Fruit fly (Drosophila melanogaster) whole organism, embryonic: ENCODE results near the gene CG7781.

ENCODE experiments used
- Atf-2 ChIP-seq: fragments of 200-800 bp; sonication (Bioruptor generic); optimal IDR thresholded peaks from 2 replicates; lab custom pipeline; 2016; ENCODE audit warnings: missing biosample characterization, missing genetic modification characterization
- CG10267 ChIP-seq: fragments of 200-800 bp; sonication (Bioruptor generic); optimal IDR thresholded peaks from 2 replicates; lab custom pipeline; 2018; ENCODE audit warnings: missing biosample characterization, mild to moderate bottlenecking, missing genetic modification characterization, moderate library complexity
- CG10431 ChIP-seq: fragments of 200-800 bp; sonication (Bioruptor generic); optimal IDR thresholded peaks from 3 replicates; lab custom pipeline; 2018; ENCODE audit warnings: missing biosample characterization, mild to moderate bottlenecking, missing genetic modification characterization
- CG11093 ChIP-seq: fragments of 200-800 bp; sonication (Bioruptor generic); IDR thresholded peaks from 3 replicates; pipeline ENCODE4 v1.3.6; 2022; ENCODE audit warnings: missing biosample characterization, missing genetic modification characterization
- CG11456 ChIP-seq: fragments of 200-800 bp; sonication (Bioruptor generic); IDR thresholded peaks from 3 replicates; pipeline ENCODE4 v1.3.6; 2022; ENCODE audit warnings: missing biosample characterization, missing genetic modification characterization
- CG12071 ChIP-seq: fragments of 200-800 bp; sonication (Bioruptor generic); optimal IDR thresholded peaks from 3 replicates; lab custom pipeline; 2018; ENCODE audit warnings: missing biosample characterization, mild to moderate bottlenecking, missing genetic modification characterization
- CG12155 ChIP-seq: fragments of 200-800 bp; sonication (Bioruptor generic); optimal IDR thresholded peaks from 3 replicates; lab custom pipeline; 2016; ENCODE audit warnings: missing biosample characterization, missing genetic modification characterization
- CG13775 ChIP-seq: fragments of 200-800 bp; sonication (Bioruptor generic); optimal IDR thresholded peaks from 3 replicates; lab custom pipeline; 2017; ENCODE audit warnings: missing biosample characterization, mild to moderate bottlenecking, missing genetic modification characterization
- CG14014 ChIP-seq: fragments of 200-800 bp; sonication (Bioruptor generic); IDR thresholded peaks from 2 replicates; pipeline ENCODE4 v1.3.6; 2022; ENCODE audit warnings: missing biosample characterization, missing genetic modification characterization
- CG14860 ChIP-seq: fragments of 200-800 bp; sonication (Bioruptor generic); IDR thresholded peaks from 3 replicates; pipeline ENCODE4 v1.3.6; 2022; ENCODE audit warnings: missing biosample characterization, missing genetic modification characterization; ENCODE audit not compliant: partially characterized antibody
- CG14965 ChIP-seq: fragments of 200-800 bp; sonication (Bioruptor generic); optimal IDR thresholded peaks from 2 replicates; lab custom pipeline; 2016; ENCODE audit warnings: missing biosample characterization, missing genetic modification characterization, borderline replicate concordance
- CG17568 ChIP-seq: fragments of 200-800 bp; sonication (Bioruptor generic); optimal IDR thresholded peaks from 2 replicates; lab custom pipeline; 2018; ENCODE audit warnings: missing biosample characterization, mild to moderate bottlenecking, missing genetic modification characterization, moderate library complexity
- CG18476 ChIP-seq: fragments of 200-800 bp; sonication (Bioruptor generic); optimal IDR thresholded peaks from 2 replicates; lab custom pipeline; 2016; ENCODE audit warnings: missing biosample characterization, mild to moderate bottlenecking, missing genetic modification characterization
- CG18619 ChIP-seq: fragments of 200-800 bp; sonication (Bioruptor generic); optimal IDR thresholded peaks from 3 replicates; lab custom pipeline; 2017; ENCODE audit warnings: missing biosample characterization, mild to moderate bottlenecking, missing genetic modification characterization
- CG2712 ChIP-seq: fragments of 200-800 bp; optimal IDR thresholded peaks from 3 replicates; lab custom pipeline; 2019; ENCODE audit warnings: missing biosample characterization, mild to moderate bottlenecking, missing genetic modification characterization, moderate library complexity
- CG34224 ChIP-seq: fragments of 200-800 bp; sonication (Bioruptor generic); IDR thresholded peaks from 3 replicates; pipeline ENCODE4 v1.3.6; 2022; ENCODE audit warnings: missing biosample characterization, missing genetic modification characterization; ENCODE audit not compliant: partially characterized antibody
- CG5245 ChIP-seq: fragments of 200-800 bp; sonication (Bioruptor generic); optimal IDR thresholded peaks from 3 replicates; lab custom pipeline; 2016; ENCODE audit warnings: missing biosample characterization, missing genetic modification characterization
- CG7745 ChIP-seq: fragments of 200-800 bp; sonication (Bioruptor generic); optimal IDR thresholded peaks from 2 replicates; lab custom pipeline; 2018; ENCODE audit warnings: missing biosample characterization, mild to moderate bottlenecking, missing genetic modification characterization, moderate library complexity
- CG7963 ChIP-seq: fragments of 200-800 bp; sonication (Bioruptor generic); IDR thresholded peaks from 3 replicates; pipeline ENCODE4 v1.3.6; 2022; ENCODE audit warnings: missing biosample characterization, missing genetic modification characterization; ENCODE audit not compliant: partially characterized antibody
- CG8281 ChIP-seq: fragments of 200-800 bp; sonication (Bioruptor generic); optimal IDR thresholded peaks from 2 replicates; lab custom pipeline; 2018; ENCODE audit warnings: missing biosample characterization, mild to moderate bottlenecking, missing genetic modification characterization, moderate library complexity
- Chrac-16 ChIP-seq: fragments of 200-800 bp; sonication (Bioruptor generic); optimal IDR thresholded peaks from 3 replicates; lab custom pipeline; 2016; ENCODE audit warnings: missing biosample characterization, missing genetic modification characterization
- Deaf1 ChIP-seq: fragments of 200-800 bp; optimal IDR thresholded peaks from 3 replicates; lab custom pipeline; 2019; ENCODE audit warnings: missing biosample characterization, mild to moderate bottlenecking, missing genetic modification characterization, moderate library complexity
- Dip2 ChIP-seq: fragments of 200-800 bp; sonication (Bioruptor generic); IDR thresholded peaks from 2 replicates; pipeline ENCODE4 v1.3.6; 2022; ENCODE audit warnings: missing biosample characterization, missing genetic modification characterization
- Ets65A ChIP-seq: fragments of 200-800 bp; sonication (Bioruptor generic); peaks from one replicate; lab custom pipeline; 2016; ENCODE audit warnings: missing biosample characterization, missing genetic modification characterization
- HHEX ChIP-seq: fragments of 200-800 bp; sonication (Bioruptor generic); optimal IDR thresholded peaks from 3 replicates; lab custom pipeline; 2017; ENCODE audit warnings: missing biosample characterization, mild to moderate bottlenecking, missing genetic modification characterization, missing genetic modification reagents
- HLH3B ChIP-seq: fragments of 200-800 bp; sonication (Bioruptor generic); IDR thresholded peaks from 2 replicates; pipeline ENCODE4 v1.3.6; 2022; ENCODE audit warnings: missing biosample characterization, missing genetic modification characterization
- HLH4C ChIP-seq: fragments of 200-800 bp; sonication (Bioruptor generic); IDR thresholded peaks from 3 replicates; pipeline ENCODE4 v1.3.6; 2022; ENCODE audit warnings: missing biosample characterization, missing genetic modification characterization; ENCODE audit not compliant: partially characterized antibody
- NC2α ChIP-seq: fragments of 200-800 bp; sonication (Bioruptor generic); optimal IDR thresholded peaks from 2 replicates; lab custom pipeline; 2016; ENCODE audit warnings: missing biosample characterization, missing genetic modification characterization
- Usf ChIP-seq: fragments of 200-800 bp; sonication (Bioruptor generic); optimal IDR thresholded peaks from 2 replicates; lab custom pipeline; 2017; ENCODE audit warnings: missing genotype, missing biosample characterization, missing genetic modification characterization
- Vsx1 ChIP-seq: fragments of 200-800 bp; sonication (Bioruptor generic); optimal IDR thresholded peaks from 2 replicates; lab custom pipeline; 2017; ENCODE audit warnings: missing biosample characterization, mild to moderate bottlenecking, missing genetic modification characterization, missing genetic modification reagents
- ac ChIP-seq: fragments of 200-800 bp; sonication (Bioruptor generic); optimal IDR thresholded peaks from 3 replicates; lab custom pipeline; 2017; ENCODE audit warnings: missing biosample characterization, mild to moderate bottlenecking, missing genetic modification characterization
- cato ChIP-seq: fragments of 200-800 bp; sonication (Bioruptor generic); optimal IDR thresholded peaks from 2 replicates; lab custom pipeline; 2016; ENCODE audit warnings: missing biosample characterization, missing genetic modification characterization, borderline replicate concordance
- fu2 ChIP-seq: fragments of 200-800 bp; sonication (Bioruptor generic); optimal IDR thresholded peaks from 2 replicates; lab custom pipeline; 2016; ENCODE audit warnings: missing biosample characterization, missing genetic modification characterization
- h ChIP-seq: fragments of >200 bp; optimal IDR thresholded peaks from 2 replicates; lab custom pipeline; 2017
- hkb ChIP-seq, 2 experiments: fragments of 200-800 bp in 1 of 2; fragments of >200 bp in 1 of 2; sonication (Bioruptor generic) in 1 of 2; IDR thresholded peaks in 1 of 2; optimal IDR thresholded peaks in 1 of 2; 2 replicates each; pipeline versions ENCODE4 v1.3.6 to Lab custom; 2017 to 2022; ENCODE audit warnings: missing biosample characterization in 1 of 2, missing genetic modification characterization in 1 of 2
- kay ChIP-seq: fragments of 200-800 bp; sonication (Bioruptor generic); optimal IDR thresholded peaks from 2 replicates; lab custom pipeline; 2016; ENCODE audit warnings: missing biosample characterization, missing genetic modification characterization
- lov ChIP-seq, 2 experiments: fragments of 200-800 bp in 1 of 2; fragments of >200 bp in 1 of 2; sonication (Bioruptor generic) in 1 of 2; IDR thresholded peaks in 1 of 2; optimal IDR thresholded peaks in 1 of 2; 2 replicates in 1 of 2; 3 replicates in 1 of 2; pipeline versions ENCODE4 v1.3.6 to Lab custom; 2017 to 2022; ENCODE audit warnings: missing biosample characterization in 1 of 2, missing genetic modification characterization in 1 of 2
- mam ChIP-seq: fragments of 200-800 bp; sonication (Bioruptor generic); optimal IDR thresholded peaks from 3 replicates; lab custom pipeline; 2016; ENCODE audit warnings: missing biosample characterization, missing genetic modification characterization
- oc ChIP-seq: fragments of 200-800 bp; sonication (Bioruptor generic); optimal IDR thresholded peaks from 2 replicates; lab custom pipeline; 2018; ENCODE audit warnings: missing biosample characterization, mild to moderate bottlenecking, missing genetic modification characterization, moderate library complexity
- peb ChIP-seq: fragments of 200-800 bp; sonication (Bioruptor generic); IDR thresholded peaks from 2 replicates; pipeline ENCODE4 v1.3.6; 2022; ENCODE audit warnings: missing biosample characterization, missing genetic modification characterization
- row ChIP-seq: fragments of 200-800 bp; sonication (Bioruptor generic); IDR thresholded peaks from 3 replicates; pipeline ENCODE4 v1.3.6; 2022; ENCODE audit warnings: missing biosample characterization, missing genetic modification characterization
- sens ChIP-seq: fragments of 200-800 bp; sonication (Bioruptor generic); peaks from one replicate; lab custom pipeline; 2016; ENCODE audit warnings: missing biosample characterization, missing genetic modification characterization
- sna ChIP-seq: fragments of 200-800 bp; sonication (Bioruptor generic); IDR thresholded peaks from 2 replicates; pipeline ENCODE4 v1.3.6; 2022; ENCODE audit warnings: missing biosample characterization, missing genetic modification characterization; ENCODE audit not compliant: partially characterized antibody
- sug ChIP-seq: fragments of 200-800 bp; optimal IDR thresholded peaks from 2 replicates; lab custom pipeline; 2019; ENCODE audit warnings: missing biosample characterization, mild to moderate bottlenecking, missing genetic modification characterization, moderate library complexity
- tap ChIP-seq: fragments of 200-800 bp; optimal IDR thresholded peaks from 3 replicates; lab custom pipeline; 2019; ENCODE audit warnings: missing biosample characterization, mild to moderate bottlenecking, missing genetic modification characterization, moderate library complexity
- tgo ChIP-seq: fragments of 200-800 bp; sonication (Bioruptor generic); IDR thresholded peaks from 3 replicates; pipeline ENCODE4 v1.3.6; 2022; ENCODE audit warnings: missing biosample characterization, missing genetic modification characterization
- tin ChIP-seq: fragments of 200-800 bp; sonication (Bioruptor generic); optimal IDR thresholded peaks from 3 replicates; lab custom pipeline; 2016; ENCODE audit warnings: missing biosample characterization, missing genetic modification characterization
- zfh1 ChIP-seq: fragments of 200-800 bp; sonication (Bioruptor generic); IDR thresholded peaks from 3 replicates; pipeline ENCODE4 v1.3.6; 2022; ENCODE audit warnings: missing biosample characterization, missing genetic modification characterization

CG7781 gene

dm6 chr2L:8292159-8292887 lies 32.9 kb downstream of the CG7781 start (continued):
- TF ChIP-seq CG12155 (GFP tag; lab: Kevin White, UChicago) (peak; percentile 90), CG14860 (GFP tag; lab: Robert Waterston, UW) (no peak), tin (peak; percentile 95), Dip2 (GFP tag; lab: Robert Waterston, UW) (peak; percentile 17; the same call in 1 of the 2 replicates), lov (optimal IDR thresholded peaks at IDR 0.05; lab: Kevin White, UChicago) (no peak), lov (GFP tag; IDR thresholded peaks at IDR 0.05; lab: Robert Waterston, UW) (peak; percentile 92), cato (peak; percentile 81), kay (GFP tag; lab: Kevin White, UChicago) (peak; percentile 96), HHEX (GFP tag; lab: Kevin White, UChicago) (peak; percentile 95), CG8281 (tag; lab: Kevin White, UChicago) (peak; percentile 85), CG14965 (peak; percentile 33), Atf-2 (GFP tag; lab: Kevin White, UChicago) (peak; percentile 81), sug (tag; lab: Kevin White, UChicago) (peak; percentile 93), HLH3B (peak; percentile 97), Vsx1 (GFP tag; lab: Kevin White, UChicago) (peak; percentile 89), Usf (GFP tag; lab: Kevin White, UChicago) (peak; percentile 81), mam (GFP tag; lab: Kevin White, UChicago) (peak; percentile 94), hkb (optimal IDR thresholded peaks at IDR 0.05; lab: Kevin White, UChicago) (no peak), hkb (GFP tag; IDR thresholded peaks at IDR 0.05; lab: Robert Waterston, UW) (peak; percentile 98), CG10267 (tag; lab: Kevin White, UChicago) (peak; percentile 92), NC2α (GFP tag; lab: Kevin White, UChicago) (peak; percentile 84), CG18619 (peak; percentile 94), Deaf1 (tag; lab: Kevin White, UChicago) (peak; percentile 83), CG5245 (GFP tag; lab: Kevin White, UChicago) (peak; percentile 95), CG7963 (GFP tag; lab: Robert Waterston, UW) (no peak), CG10431 (GFP tag; lab: Kevin White, UChicago) (peak; percentile 91), peb (GFP tag; lab: Robert Waterston, UW) (peak; percentile 93), h (lab: Kevin White, UChicago) (no peak), tap (peak; percentile 97), fu2 (GFP tag; lab: Kevin White, UChicago) (peak; percentile 85), Ets65A (peak; percentile 93), CG18476 (peak; percentile 94), HLH4C (no peak), CG17568 (GFP tag; lab: Kevin White, UChicago) (peak; percentile 91), CG7745 (tag; lab: Kevin White, UChicago) (peak; percentile 90), tgo (peak; percentile 97), zfh1 (GFP tag; lab: Robert Waterston, UW) (peak; percentile 97), CG2712 (peak; percentile 98), CG11456 (peak; percentile 97), oc (tag; lab: Kevin White, UChicago) (peak; percentile 99), ac (GFP tag; lab: Kevin White, UChicago) (peak; percentile 48), sens (GFP tag; lab: Kevin White, UChicago) (peak; percentile 99), CG14014 (GFP tag; lab: Robert Waterston, UW) (peak; percentile 98), CG12071 (GFP tag; lab: Kevin White, UChicago) (peak; percentile 93), CG34224 (GFP tag; lab: Robert Waterston, UW) (no peak), sna (GFP tag; lab: Robert Waterston, UW) (no peak), CG13775 (GFP tag; lab: Kevin White, UChicago) (peak; percentile 90), Chrac-16 (GFP tag; lab: Kevin White, UChicago) (peak; percentile 93), row (GFP tag; lab: Robert Waterston, UW) (peak; percentile 98), CG11093 (GFP tag; lab: Robert Waterston, UW) (peak; percentile 96)
